Worm (Caenorhabditis elegans): ENCODE measurements around the gene F25B4.8.
"Not testable (repeated sequence)": the region's sequence is repeated elsewhere in the genome, so short reads cannot be mapped to it uniquely, and the experiment has no call there.

F25B4.8 gene

DNA sequence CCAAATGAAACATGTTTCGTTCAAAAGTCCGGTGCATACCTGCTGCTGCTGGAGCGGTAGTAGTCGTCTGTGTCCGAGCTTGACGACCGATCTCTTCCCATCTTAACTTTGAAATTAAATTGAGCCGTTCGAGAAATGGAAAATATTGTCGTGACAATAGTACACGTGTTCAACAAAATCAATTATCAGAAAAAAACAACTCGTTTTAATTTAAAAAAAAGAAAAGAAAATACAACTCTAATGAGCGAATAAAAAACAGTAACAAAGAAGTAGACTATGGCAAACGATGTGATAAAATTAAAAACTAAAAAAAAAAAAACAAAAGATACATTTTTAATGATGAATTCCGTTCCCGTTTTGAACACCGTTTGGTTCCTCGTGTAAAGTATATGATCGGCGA, 9.0 kb downstream of the F25B4.8 start, which contains the start of gene prp-39:
Gene prp-39 (minus strand): TSS at position 101 of the 400 bp plus-strand sequence.
- no peak for TF ChIP-seq ces-1 (GFP tag; optimal IDR thresholded peaks at IDR 0.05)

- TF ChIP-seq mls-2 (tag; optimal IDR thresholded peaks at IDR 0.05) = no peak
- no peak for TF ChIP-seq ceh-39 (tag; optimal IDR thresholded peaks at IDR 0.05)
These were observed 13.6 kb downstream of the F25B4.8 start for ce11 chrV:5677947-5678346.

ce11 chrV:5676011-5676410, 15.5 kb downstream of the F25B4.8 start, which contains the start of gene pqn-13:
Gene pqn-13 (minus strand): TSS chrV:5676111.
- no peak for TF ChIP-seq elt-1 (tag; optimal IDR thresholded peaks at IDR 0.05; ENCODE audit: borderline replicate concordance, insufficient read depth)
- TF ChIP-seq cnd-1 (tag; optimal IDR thresholded peaks at IDR 0.05) = no peak
- TF ChIP-seq nhr-76 (tag; optimal IDR thresholded peaks at IDR 0.05) = no peak
- TF ChIP-seq tbx-8 (GFP tag; optimal IDR thresholded peaks at IDR 0.05) = no peak
- no peak for TF ChIP-seq nhr-28 (tag; optimal IDR thresholded peaks at IDR 0.05)
- no peak for TF ChIP-seq nhr-237 (tag; optimal IDR thresholded peaks at IDR 0.05)
- no peak for TF ChIP-seq lin-32 (GFP tag; optimal IDR thresholded peaks at IDR 0.05)

DNA sequence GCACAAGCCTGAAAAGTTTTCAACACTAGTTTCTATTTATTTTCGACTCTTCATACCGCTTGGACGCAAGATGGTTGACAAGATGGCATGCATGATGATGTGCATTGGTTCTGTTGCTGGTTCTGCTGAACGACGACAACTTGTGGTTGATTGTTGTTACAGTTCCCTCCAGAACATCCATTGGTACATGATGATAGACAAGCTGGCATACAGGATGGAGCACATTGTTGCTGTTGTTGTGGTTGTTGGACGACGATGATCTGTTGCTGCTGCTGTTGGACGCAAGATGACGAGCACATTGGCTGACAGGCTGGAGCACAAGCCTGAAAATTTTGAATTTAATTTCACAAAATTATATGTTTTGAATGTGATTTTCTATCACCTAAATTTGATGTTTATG, 19.2 kb downstream of the F25B4.8 start:
- TF ChIP-seq nhr-2 (tag; optimal IDR thresholded peaks at IDR 0.05) = no peak
- TF ChIP-seq elt-1 (tag; optimal IDR thresholded peaks at IDR 0.05; ENCODE audit: borderline replicate concordance, insufficient read depth) = no peak
- no peak for TF ChIP-seq sptf-1 (tag; optimal IDR thresholded peaks at IDR 0.05)
- TF ChIP-seq unc-39 (tag; optimal IDR thresholded peaks at IDR 0.05) = no peak
- TF ChIP-seq ceh-39 (tag; optimal IDR thresholded peaks at IDR 0.05) = no peak
- no peak for TF ChIP-seq cnd-1 (tag; optimal IDR thresholded peaks at IDR 0.05)
- TF ChIP-seq lin-32 (GFP tag; optimal IDR thresholded peaks at IDR 0.05) = no peak
- no peak for TF ChIP-seq nhr-12 (tag; optimal IDR thresholded peaks at IDR 0.05)
- no peak for TF ChIP-seq tbx-8 (GFP tag; optimal IDR thresholded peaks at IDR 0.05)
- TF ChIP-seq lin-13 (tag; optimal IDR thresholded peaks at IDR 0.05) = no peak
- no peak for TF ChIP-seq bed-3 (GFP tag; optimal IDR thresholded peaks at IDR 0.05)
- no peak for TF ChIP-seq nhr-237 (tag; optimal IDR thresholded peaks at IDR 0.05)
- TF ChIP-seq ztf-11 (tag; optimal IDR thresholded peaks at IDR 0.05) = no peak
- no peak for TF ChIP-seq M03D4.4 (tag; optimal IDR thresholded peaks at IDR 0.05)
- no peak for TF ChIP-seq nhr-76 (tag; optimal IDR thresholded peaks at IDR 0.05)

DNA sequence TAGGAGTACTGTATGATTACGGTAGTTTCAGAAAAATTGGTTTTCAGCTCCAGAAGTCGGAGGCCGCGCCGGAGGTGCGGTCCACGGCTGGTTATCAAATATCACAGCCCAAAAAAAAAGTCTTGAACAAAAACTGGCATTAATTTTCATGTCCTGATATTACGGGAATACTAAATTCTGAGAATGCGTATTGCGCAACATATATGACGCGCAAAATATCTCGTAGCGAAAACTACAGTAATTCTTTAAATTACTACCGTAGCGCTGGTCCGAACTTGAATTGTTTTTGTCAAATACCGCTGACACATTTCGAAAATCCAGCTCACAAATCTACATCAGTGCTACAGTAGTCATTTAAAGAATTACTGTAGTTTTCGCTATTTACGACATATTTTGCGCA, 22.5 kb downstream of the F25B4.8 start:
- no peak for TF ChIP-seq cnd-1 (tag; optimal IDR thresholded peaks at IDR 0.05)
- peak; percentile 74 for TF ChIP-seq zip-8 (tag; optimal IDR thresholded peaks at IDR 0.05)

ce11 chrV:5667337-5667736, 24.2 kb downstream of the F25B4.8 start:
- TF ChIP-seq lin-13 (tag; optimal IDR thresholded peaks at IDR 0.05) (no peak), ces-1 (GFP tag; optimal IDR thresholded peaks at IDR 0.05) (no peak), hlh-1 (tag; optimal IDR thresholded peaks at IDR 0.05) (no peak), ztf-11 (tag; optimal IDR thresholded peaks at IDR 0.05) (no peak), nhr-28 (tag; optimal IDR thresholded peaks at IDR 0.05) (no peak), ceh-43 (GFP tag; optimal IDR thresholded peaks at IDR 0.05) (no peak), elt-1 (tag; optimal IDR thresholded peaks at IDR 0.05; ENCODE audit: borderline replicate concordance, insufficient read depth) (no peak), ceh-39 (tag; optimal IDR thresholded peaks at IDR 0.05) (no peak)

- TF ChIP-seq ceh-43 (GFP tag; optimal IDR thresholded peaks at IDR 0.05) = no peak
These were observed 25.3 kb downstream of the F25B4.8 start, which contains the start of gene C14C11.7 for ce11 chrV:5666036-5666729. Gene C14C11.7 (minus strand): TSS chrV:5666086.

DNA sequence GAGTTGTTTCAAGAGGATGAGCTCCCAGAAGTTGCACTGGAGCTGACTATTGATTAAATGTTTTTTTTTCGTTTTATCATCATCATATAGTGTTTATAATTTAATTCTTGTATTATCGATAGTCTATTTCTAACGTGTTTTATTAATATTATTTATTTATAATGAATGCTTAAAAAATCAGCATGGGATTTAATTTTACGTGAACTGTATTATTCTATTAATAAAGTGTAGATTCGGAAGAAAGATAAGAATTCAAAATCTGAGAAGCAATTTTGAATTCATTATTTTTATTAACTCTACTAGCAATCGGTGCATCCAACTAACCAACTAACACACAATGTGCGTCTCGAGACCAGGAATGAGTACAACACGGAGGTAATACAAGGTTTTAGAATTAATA, 28.2 kb downstream of the F25B4.8 start, which contains the start of gene C14C11.1:
Gene C14C11.1 (plus strand): TSS at position 301 of the 400 bp plus-strand sequence.
- TF ChIP-seq nhr-12 (tag; optimal IDR thresholded peaks at IDR 0.05); tbx-8 (GFP tag; optimal IDR thresholded peaks at IDR 0.05); unc-120 (tag; optimal IDR thresholded peaks at IDR 0.05; ENCODE audit: poor library complexity, severe bottlenecking): not testable (repeated sequence)

All from whole organism, mixed stage, embryonic.